Worm (Caenorhabditis elegans) whole organism, L4 larva: ENCODE results near the gene W02A2.8.

Experiments
- F26F4.8 ChIP-seq: fragments of 200-800 bp; sonication (Bioruptor generic); conservative IDR thresholded peaks from 2 replicates; pipeline ENCODE4 v1.3.6; 2022; ENCODE audit warnings: missing genetic modification characterization, missing compliant biosample characterization
- F37D6.2 ChIP-seq: sonication (generic microtip); optimal IDR thresholded peaks from 2 replicates; lab custom pipeline; 2016; ENCODE audit warnings: mild to moderate bottlenecking, missing genetic modification characterization, missing compliant biosample characterization
- F44E2.7 ChIP-seq: fragments of 200-800 bp; sonication (Bioruptor generic); IDR thresholded peaks from 2 replicates; pipeline ENCODE4 v2.1.2; 2022; ENCODE audit warnings: missing genetic modification characterization, missing compliant biosample characterization
- F49E8.2 ChIP-seq: sonication (generic microtip); optimal IDR thresholded peaks from 2 replicates; lab custom pipeline; 2016; ENCODE audit warnings: missing compliant biosample characterization, mild to moderate bottlenecking, missing genetic modification characterization, borderline replicate concordance
- R02D3.7 ChIP-seq: fragments of 150-350 bp; sonication (generic microtip); optimal IDR thresholded peaks from 3 replicates; lab custom pipeline; 2014; ENCODE audit warnings: missing biosample characterization, missing genetic modification characterization
- T20F7.1 ChIP-seq: fragments of 200-800 bp; sonication (Bioruptor generic); optimal IDR thresholded peaks from 2 replicates; lab custom pipeline; 2018; ENCODE audit warnings: mild to moderate bottlenecking, missing genetic modification characterization, missing compliant biosample characterization
- ZK546.5 ChIP-seq, 2 experiments: sonication (generic microtip); optimal IDR thresholded peaks; 2 replicates each; lab custom pipeline; 2017; ENCODE audit warnings: missing biosample characterization in 2 of 2, missing genetic modification characterization in 2 of 2
- aha-1 ChIP-seq: fragments of 150-350 bp; peaks from one replicate; lab custom pipeline; 2014; ENCODE audit warnings: missing biosample characterization, missing genetic modification characterization
- arid-1 ChIP-seq: fragments of 200-800 bp; sonication (Bioruptor generic); conservative IDR thresholded peaks from 2 replicates; pipeline ENCODE4 v1.3.6; 2022; ENCODE audit warnings: missing genetic modification reagents, missing genetic modification characterization, missing compliant biosample characterization
- attf-4 ChIP-seq: sonication (generic microtip); optimal IDR thresholded peaks from 3 replicates; lab custom pipeline; 2017; ENCODE audit warnings: missing biosample characterization, missing genetic modification characterization
- ceh-20 ChIP-seq: fragments of 200-800 bp; sonication (Bioruptor generic); IDR thresholded peaks from 2 replicates; pipeline ENCODE4 v1.3.6; 2022; ENCODE audit warnings: missing genetic modification reagents, missing genetic modification characterization, missing compliant biosample characterization
- ceh-62 ChIP-seq: sonication (generic microtip); optimal IDR thresholded peaks from 2 replicates; lab custom pipeline; 2017; ENCODE audit warnings: missing biosample characterization, missing genetic modification characterization
- daf-16 ChIP-seq, 3 experiments: sonication (generic microtip); optimal IDR thresholded peaks; 2 replicates each; lab custom pipeline; 2016 to 2017; ENCODE audit warnings: missing genetic modification characterization in 3 of 3, missing genetic modification reagents in 3 of 3, mild to moderate bottlenecking in 2 of 3, missing compliant biosample characterization in 2 of 3, missing biosample characterization in 1 of 3, moderate library complexity in 1 of 3
- dmd-6 ChIP-seq: fragments of 200-800 bp; sonication (Bioruptor generic); IDR thresholded peaks from 2 replicates; pipeline ENCODE4 v1.3.6; 2022; ENCODE audit warnings: missing genetic modification reagents, missing genetic modification characterization, missing compliant biosample characterization
- dve-1 ChIP-seq: sonication (generic microtip); optimal IDR thresholded peaks from 2 replicates; lab custom pipeline; 2017; ENCODE audit warnings: antibody characterized with exemption, mild to moderate bottlenecking, missing genetic modification characterization, missing compliant biosample characterization; ENCODE audit not compliant: insufficient read depth
- hif-1 ChIP-seq, 2 experiments: sonication (generic microtip); optimal IDR thresholded peaks; 2 replicates each; lab custom pipeline; 2016 to 2017; ENCODE audit warnings: missing compliant biosample characterization in 2 of 2, missing genetic modification characterization in 2 of 2, missing genetic modification reagents in 2 of 2, missing genotype in 2 of 2, mild to moderate bottlenecking in 1 of 2
- hlh-11 ChIP-seq: fragments of 200-800 bp; sonication (Bioruptor generic); optimal IDR thresholded peaks from 2 replicates; lab custom pipeline; 2018; ENCODE audit warnings: mild to moderate bottlenecking, missing genetic modification characterization, missing compliant biosample characterization
- hmg-1.1 ChIP-seq: fragments of 200-800 bp; sonication (Bioruptor generic); IDR thresholded peaks from 2 replicates; pipeline ENCODE4 v1.3.6; 2022; ENCODE audit warnings: missing genetic modification reagents, missing genetic modification characterization, missing compliant biosample characterization
- lim-7 ChIP-seq: fragments of 200-800 bp; sonication (Bioruptor generic); IDR thresholded peaks from 2 replicates; pipeline ENCODE4 v1.3.6; 2022; ENCODE audit warnings: missing genetic modification characterization, missing compliant biosample characterization
- lin-13 ChIP-seq: fragments of 150-350 bp; optimal IDR thresholded peaks from 2 replicates; lab custom pipeline; 2014; ENCODE audit warnings: missing biosample characterization, missing genetic modification reagents, missing genetic modification characterization
- lin-38 ChIP-seq: fragments of 200-800 bp; sonication (Bioruptor generic); IDR thresholded peaks from 2 replicates; pipeline ENCODE4 v1.3.6; 2022; ENCODE audit warnings: missing genetic modification reagents, missing genetic modification characterization, missing compliant biosample characterization
- lin-39 ChIP-seq: fragments of 150-350 bp; optimal IDR thresholded peaks from 2 replicates; lab custom pipeline; 2014; ENCODE audit warnings: missing biosample characterization, missing genetic modification reagents, missing genetic modification characterization
- lsy-2 ChIP-seq, 2 experiments: fragments of 150-350 bp in 1 of 2; sonication (generic microtip) in 1 of 2; optimal IDR thresholded peaks; 2 replicates each; lab custom pipeline; 2014 to 2017; ENCODE audit warnings: missing biosample characterization in 2 of 2, missing genetic modification characterization in 2 of 2
- mdl-1 ChIP-seq, 2 experiments: fragments of 150-350 bp in 1 of 2; sonication (generic microtip) in 1 of 2; optimal IDR thresholded peaks; 2 replicates each; lab custom pipeline; 2014 to 2017; ENCODE audit warnings: missing biosample characterization in 2 of 2, missing genetic modification characterization in 2 of 2
- mep-1 ChIP-seq: fragments of 150-350 bp; sonication (generic microtip); optimal IDR thresholded peaks from 3 replicates; lab custom pipeline; 2014; ENCODE audit warnings: missing biosample characterization, missing genetic modification characterization
- mes-2 ChIP-seq: sonication (generic microtip); optimal IDR thresholded peaks from 2 replicates; lab custom pipeline; 2016; ENCODE audit warnings: missing genotype, mild to moderate bottlenecking, missing genetic modification characterization, missing compliant biosample characterization; ENCODE audit not compliant: poor library complexity, severe bottlenecking
- mxl-2 ChIP-seq: fragments of 200-800 bp; sonication (Bioruptor generic); conservative IDR thresholded peaks from 2 replicates; pipeline ENCODE4 v1.3.6; 2022; ENCODE audit warnings: missing genetic modification reagents, missing genetic modification characterization, missing compliant biosample characterization
- nhr-102 ChIP-seq: sonication (generic microtip); optimal IDR thresholded peaks from 2 replicates; lab custom pipeline; 2016; ENCODE audit warnings: mild to moderate bottlenecking, missing genetic modification characterization, moderate library complexity, missing compliant biosample characterization
- nhr-28 ChIP-seq: fragments of 150-350 bp; optimal IDR thresholded peaks from 2 replicates; lab custom pipeline; 2014; ENCODE audit warnings: missing biosample characterization, missing genetic modification characterization
- nhr-76 ChIP-seq: fragments of 150-350 bp; optimal IDR thresholded peaks from 2 replicates; lab custom pipeline; 2014; ENCODE audit warnings: missing biosample characterization, missing genetic modification characterization
- php-3 ChIP-seq: fragments of 200-800 bp; sonication (Bioruptor generic); IDR thresholded peaks from 2 replicates; pipeline ENCODE4 v1.3.6; 2022; ENCODE audit warnings: missing genetic modification reagents, missing genetic modification characterization, missing compliant biosample characterization
- pqm-1 ChIP-seq: sonication (generic microtip); optimal IDR thresholded peaks from 2 replicates; lab custom pipeline; 2017; ENCODE audit warnings: missing biosample characterization, missing genetic modification characterization
- saeg-2 ChIP-seq: fragments of 200-800 bp; sonication (Bioruptor generic); IDR thresholded peaks from 2 replicates; pipeline ENCODE4 v1.3.6; 2022; ENCODE audit warnings: missing genetic modification reagents, missing genetic modification characterization, missing compliant biosample characterization
- skn-1 ChIP-seq: fragments of 150-350 bp; optimal IDR thresholded peaks from 2 replicates; lab custom pipeline; 2014; ENCODE audit warnings: missing biosample characterization, missing genetic modification characterization
- snpc-1.2 ChIP-seq: fragments of 200-800 bp; sonication (Bioruptor generic); IDR thresholded peaks from 2 replicates; pipeline ENCODE4 v1.3.6; 2022; ENCODE audit warnings: missing genetic modification reagents, missing genetic modification characterization, missing compliant biosample characterization
- tra-1 ChIP-seq: fragments of 200-800 bp; sonication (Bioruptor generic); IDR thresholded peaks from 2 replicates; pipeline ENCODE4 v1.3.6; 2022; ENCODE audit warnings: missing genetic modification reagents, missing genetic modification characterization, missing compliant biosample characterization
- unc-130 ChIP-seq: sonication (generic microtip); optimal IDR thresholded peaks from 2 replicates; lab custom pipeline; 2016; ENCODE audit warnings: missing genetic modification reagents, missing genetic modification characterization, missing compliant biosample characterization
- unc-62 ChIP-seq, 3 experiments: fragments of 150-350 bp in 1 of 3; sonication (generic microtip); optimal IDR thresholded peaks in 2 of 3; peaks in 1 of 3; 1 replicate in 1 of 3; 2 replicates in 2 of 3; lab custom pipeline; 2014 to 2017; ENCODE audit warnings: missing biosample characterization in 3 of 3, missing genetic modification characterization in 3 of 3, missing genetic modification reagents in 3 of 3, missing genotype in 1 of 3
- zag-1 ChIP-seq: fragments of 150-350 bp; optimal IDR thresholded peaks from 2 replicates; lab custom pipeline; 2014; ENCODE audit warnings: missing biosample characterization, missing genetic modification characterization
- zip-2 ChIP-seq: fragments of 150-350 bp; optimal IDR thresholded peaks from 2 replicates; lab custom pipeline; 2014; ENCODE audit warnings: missing biosample characterization, missing genetic modification characterization

The W02A2.8 gene

DNA sequence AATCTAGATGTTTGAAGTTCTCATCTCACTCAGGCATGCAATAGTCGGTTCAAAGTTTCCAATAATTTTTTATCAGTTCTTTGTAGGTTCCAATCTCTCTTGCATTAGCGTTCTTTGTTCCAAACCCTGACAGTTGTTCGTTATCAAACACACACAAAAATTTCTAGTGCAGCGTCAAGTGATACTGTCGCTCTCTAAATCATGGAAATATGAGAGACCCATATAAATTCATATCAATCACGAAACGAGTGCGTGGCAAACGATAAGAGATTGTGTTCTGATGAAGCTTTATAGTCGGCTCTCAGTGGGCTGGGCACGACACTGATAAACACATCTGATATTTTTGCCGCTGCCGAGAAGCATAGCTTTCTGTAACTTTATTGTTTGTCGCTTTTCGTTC, 44.2 kb downstream of the W02A2.8 start (continued):
- TF ChIP-seq ceh-20 (GFP tag; lab: Robert Waterston, UW), result peak; percentile 85
- TF ChIP-seq mxl-2 (GFP tag; lab: Robert Waterston, UW), result 0 out of 2 replicates have a peak, but pooled peaks have one; percentile 32
- TF ChIP-seq mdl-1 (tag; optimal IDR thresholded peaks at IDR 0.05; lab: Kevin White, UChicago), result peak in 1 of 2 experiments; percentile 24
- TF ChIP-seq php-3 (GFP tag; lab: Robert Waterston, UW), result peak; percentile 97
- peak; percentile 10 for TF ChIP-seq T20F7.1 (GFP tag; lab: Kevin White, UChicago)
- no peak for TF ChIP-seq ZK546.5 (tag; optimal IDR thresholded peaks at IDR 0.05; lab: Kevin White, UChicago)
- peak; percentile 97 for TF ChIP-seq dve-1 (tag; lab: Kevin White, UChicago)
- peak; percentile 65 for TF ChIP-seq mep-1 (tag; lab: Kevin White, UChicago)
- TF ChIP-seq, all 104 proteins: peak for 28

- TF ChIP-seq zag-1 (tag; lab: Kevin White, UChicago) (no peak), tra-1 (GFP tag; lab: Robert Waterston, UW) (0 out of 2 replicates have a peak, but pooled peaks have one; percentile 9), saeg-2 (GFP tag; lab: Robert Waterston, UW) (no peak), nhr-76 (tag; lab: Kevin White, UChicago) (no peak), dmd-6 (GFP tag; lab: Robert Waterston, UW) (peak; percentile 56), hif-1 (tag; optimal IDR thresholded peaks at IDR 0.05; lab: Kevin White, UChicago) (peak in 1 of 2 experiments; percentile 72), lsy-2 (tag; optimal IDR thresholded peaks at IDR 0.05; lab: Kevin White, UChicago) (peak in 1 of 2 experiments; percentile 5), unc-62 (GFP tag; optimal IDR thresholded peaks at IDR 0.05 in 1 of 2; lab: Kevin White, UChicago) (peak in 1 of 2 experiments; percentile 82), unc-62 (tag; optimal IDR thresholded peaks at IDR 0.05; lab: Kevin White, UChicago) (no peak), dve-1 (tag; lab: Kevin White, UChicago) (peak; percentile 0), lim-7 (GFP tag; lab: Robert Waterston, UW) (no peak), hmg-1.1 (peak; percentile 38; the same call in 1 of the 2 replicates), lin-13 (GFP tag; lab: Kevin White, UChicago) (peak; percentile 4), nhr-28 (tag; lab: Kevin White, UChicago) (peak; percentile 21), hlh-11 (tag; lab: Kevin White, UChicago) (peak; percentile 57), pqm-1 (tag; lab: Kevin White, UChicago) (no peak), lin-38 (GFP tag; lab: Robert Waterston, UW) (0 out of 2 replicates have a peak, but pooled peaks have one; percentile 8), daf-16 (GFP tag; optimal IDR thresholded peaks at IDR 0.05; lab: Kevin White, UChicago) (no peak), daf-16 (tag; optimal IDR thresholded peaks at IDR 0.05; lab: Kevin White, UChicago) (peak; percentile 5), arid-1 (GFP tag; lab: Robert Waterston, UW) (no peak), F44E2.7 (GFP tag; lab: Robert Waterston, UW) (no peak), mep-1 (tag; lab: Kevin White, UChicago) (peak; percentile 27)
These were observed 45.2 kb downstream of the W02A2.8 start for ce11 chrIV:13313156-13313555.

DNA sequence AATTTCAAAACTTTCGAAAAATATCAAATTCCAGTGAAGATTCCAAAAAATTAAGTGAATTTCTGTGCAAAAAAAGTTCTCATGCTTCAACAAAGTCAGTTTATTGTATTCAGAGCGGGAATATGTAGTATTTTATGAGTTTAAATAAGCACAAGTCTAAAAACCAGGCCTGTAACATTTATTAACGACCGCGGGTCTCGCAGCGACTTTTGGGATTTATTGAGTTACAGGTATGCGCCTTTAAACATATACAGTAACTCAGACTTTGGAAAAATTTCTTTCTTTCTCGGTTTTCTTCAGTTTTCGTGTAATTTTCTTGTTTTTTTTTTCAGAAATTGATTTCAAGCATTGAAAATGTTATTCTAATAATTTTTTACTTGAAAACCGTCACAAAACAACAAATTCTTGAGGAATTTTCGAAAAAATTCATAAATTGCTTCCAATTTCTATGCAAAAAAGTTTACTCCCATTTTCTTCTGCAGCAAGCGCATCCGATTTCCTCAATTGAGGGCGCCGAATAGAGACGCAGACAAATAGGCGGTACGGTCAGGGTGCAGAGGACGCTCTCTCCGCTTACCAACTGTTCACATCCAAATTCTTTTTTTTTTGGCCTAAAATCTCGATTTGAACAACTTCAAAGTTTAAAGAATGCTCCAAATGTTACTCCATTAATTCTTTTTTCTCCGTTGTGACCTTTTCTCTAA, 46.9 kb downstream of the W02A2.8 start:
- TF ChIP-seq ceh-62 (no peak), skn-1 (no peak), hlh-11 (tag; lab: Kevin White, UChicago) (peak; percentile 34), attf-4 (no peak), lin-38 (GFP tag; lab: Robert Waterston, UW) (peak; percentile 31), snpc-1.2 (GFP tag; lab: Robert Waterston, UW) (peak; percentile 74; the same call in 1 of the 2 replicates), unc-130 (no peak), mes-2 (tag; lab: Kevin White, UChicago) (no peak), zip-2 (tag; lab: Kevin White, UChicago) (no peak), R02D3.7 (tag; lab: Kevin White, UChicago) (no peak), nhr-102 (no peak), F49E8.2 (peak; percentile 57), F26F4.8 (GFP tag; lab: Robert Waterston, UW) (no peak), lin-39 (tag; lab: Kevin White, UChicago) (no peak), aha-1 (peak; percentile 96), nhr-28 (tag; lab: Kevin White, UChicago) (peak; percentile 15), F37D6.2 (tag; lab: Kevin White, UChicago) (no peak), hmg-1.1 (0 out of 2 replicates have a peak, but pooled peaks have one; percentile 35)
